Worm (Caenorhabditis elegans) whole organism, L4/young adult: ENCODE results near the gene msp-57.

Experiments used
- W03F9.2 ChIP-seq: fragments of 150-350 bp; optimal IDR thresholded peaks from 2 replicates; lab custom pipeline; 2014; ENCODE audit warnings: missing biosample characterization, missing genetic modification characterization
- dao-5 ChIP-seq: sonication (generic microtip); optimal IDR thresholded peaks from 2 replicates; lab custom pipeline; 2016; ENCODE audit warnings: missing genotype, missing genetic modification characterization, moderate library complexity, missing compliant biosample characterization
- him-1 ChIP-seq: sonication (generic microtip); optimal IDR thresholded peaks from 2 replicates; lab custom pipeline; 2016; ENCODE audit warnings: missing genotype, missing genetic modification reagents, missing genetic modification characterization, missing compliant biosample characterization

DNA sequence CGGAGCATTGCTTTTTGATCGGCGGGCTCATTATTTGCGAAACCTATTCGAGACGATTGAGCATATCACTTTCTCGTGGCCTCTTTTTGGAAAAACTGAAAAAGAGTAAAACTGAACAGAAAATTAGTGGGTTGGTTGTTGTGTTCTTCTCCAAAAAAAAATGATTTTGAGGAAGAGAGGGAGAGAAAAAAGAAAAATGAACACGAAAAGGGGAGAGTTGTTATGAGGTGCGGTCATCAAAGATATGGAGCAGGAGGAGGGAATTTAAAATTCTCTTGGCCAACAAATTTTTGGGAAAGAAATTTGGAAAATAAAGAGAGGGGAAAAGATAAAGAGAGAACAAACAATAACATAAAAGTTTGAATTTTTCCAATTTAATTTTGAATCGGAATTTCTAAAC is 17.0 kb upstream of the msp-57 start, which contains the start of gene hot-9:
- TF ChIP-seq dao-5: no peak
- no peak for TF ChIP-seq him-1 (tag; lab: Kevin White, UChicago)
- no peak for TF ChIP-seq W03F9.2 (tag; lab: Kevin White, UChicago)
